Fruit fly (Drosophila melanogaster) whole organism, adult: Measurements from ENCODE around the gene CG12204.

ENCODE experiments used
- CG11617 ChIP-seq: fragments of 200-800 bp; sonication (Bioruptor generic); optimal IDR thresholded peaks from 2 replicates; lab custom pipeline; 2017; ENCODE audit warnings: mild to moderate bottlenecking, missing biosample characterization, missing genetic modification reagents, missing genetic modification characterization
- CG12768 ChIP-seq: fragments of 200-800 bp; sonication (Bioruptor generic); optimal IDR thresholded peaks from 2 replicates; lab custom pipeline; 2017; ENCODE audit warnings: missing biosample characterization, missing genetic modification characterization, mild to moderate bottlenecking, moderate library complexity, missing genetic modification reagents
- CG14711 ChIP-seq: fragments of 200-800 bp; sonication (Bioruptor generic); optimal IDR thresholded peaks from 2 replicates; lab custom pipeline; 2018; ENCODE audit warnings: missing biosample characterization, mild to moderate bottlenecking, missing genetic modification characterization, moderate library complexity
- CG1620 ChIP-seq: fragments of 200-800 bp; sonication (Bioruptor generic); optimal IDR thresholded peaks from 2 replicates; lab custom pipeline; 2016; ENCODE audit warnings: missing biosample characterization, missing genetic modification characterization
- CG33017 ChIP-seq: fragments of 200-800 bp; sonication (Bioruptor generic); optimal IDR thresholded peaks from 2 replicates; lab custom pipeline; 2018; ENCODE audit warnings: missing biosample characterization, mild to moderate bottlenecking, missing genetic modification characterization, moderate library complexity
- CG5204 ChIP-seq: fragments of 200-800 bp; sonication (Bioruptor generic); optimal IDR thresholded peaks from 2 replicates; lab custom pipeline; 2016; ENCODE audit warnings: missing biosample characterization, missing genetic modification characterization
- CG7045 ChIP-seq: fragments of 200-800 bp; sonication (Bioruptor generic); optimal IDR thresholded peaks from 2 replicates; lab custom pipeline; 2017; ENCODE audit warnings: missing biosample characterization, mild to moderate bottlenecking, missing genetic modification characterization
- CG7101 ChIP-seq: fragments of 200-800 bp; sonication (Bioruptor generic); optimal IDR thresholded peaks from 2 replicates; lab custom pipeline; 2018; ENCODE audit warnings: missing biosample characterization, mild to moderate bottlenecking, missing genetic modification characterization, moderate library complexity
- Clk ChIP-seq: fragments of 200-800 bp; sonication (Bioruptor generic); optimal IDR thresholded peaks from 2 replicates; lab custom pipeline; 2017; ENCODE audit warnings: missing biosample characterization, missing genetic modification characterization
- Crg-1 ChIP-seq: fragments of 200-800 bp; sonication (Bioruptor generic); optimal IDR thresholded peaks from 2 replicates; lab custom pipeline; 2016; ENCODE audit warnings: missing biosample characterization, missing genetic modification characterization
- Hr96 ChIP-seq: fragments of 200-800 bp; sonication (Bioruptor generic); optimal IDR thresholded peaks from 2 replicates; lab custom pipeline; 2016; ENCODE audit warnings: missing biosample characterization, missing genetic modification characterization
- Mnt ChIP-seq: fragments of 200-800 bp; sonication (Bioruptor generic); optimal IDR thresholded peaks from 2 replicates; lab custom pipeline; 2016; ENCODE audit warnings: missing biosample characterization, mild to moderate bottlenecking, missing genetic modification characterization
- bab1 ChIP-seq: fragments of 200-800 bp; sonication (Bioruptor generic); optimal IDR thresholded peaks from 3 replicates; lab custom pipeline; 2019; ENCODE audit warnings: missing biosample characterization, mild to moderate bottlenecking, missing genetic modification characterization, moderate library complexity
- cic ChIP-seq: fragments of 200-800 bp; sonication (Bioruptor generic); optimal IDR thresholded peaks from 2 replicates; lab custom pipeline; 2017; ENCODE audit warnings: missing biosample characterization, mild to moderate bottlenecking, missing genetic modification characterization, moderate library complexity
- cnc ChIP-seq, 2 experiments: fragments of >200 bp; optimal IDR thresholded peaks; 2 replicates each; lab custom pipeline; 2017
- kay ChIP-seq: fragments of 200-800 bp; sonication (Bioruptor generic); peaks from one replicate; lab custom pipeline; 2016; ENCODE audit warnings: missing biosample characterization, missing genetic modification characterization, borderline replicate concordance
- ovo ChIP-seq: fragments of 200-800 bp; sonication (Bioruptor generic); optimal IDR thresholded peaks from 2 replicates; lab custom pipeline; 2016; ENCODE audit warnings: missing biosample characterization, missing genetic modification characterization
- pad ChIP-seq: fragments of 200-800 bp; sonication (Bioruptor generic); optimal IDR thresholded peaks from 3 replicates; lab custom pipeline; 2017; ENCODE audit warnings: missing biosample characterization, missing genetic modification characterization, mild to moderate bottlenecking, moderate library complexity, missing genetic modification reagents
- tj ChIP-seq: fragments of 200-800 bp; sonication (Bioruptor generic); optimal IDR thresholded peaks from 3 replicates; lab custom pipeline; 2017; ENCODE audit warnings: missing biosample characterization, mild to moderate bottlenecking, missing genetic modification characterization, moderate library complexity
- toe ChIP-seq: fragments of 200-800 bp; sonication (Bioruptor generic); optimal IDR thresholded peaks from 2 replicates; lab custom pipeline; 2016; ENCODE audit warnings: missing biosample characterization, missing genetic modification characterization

Gene CG12204

DNA sequence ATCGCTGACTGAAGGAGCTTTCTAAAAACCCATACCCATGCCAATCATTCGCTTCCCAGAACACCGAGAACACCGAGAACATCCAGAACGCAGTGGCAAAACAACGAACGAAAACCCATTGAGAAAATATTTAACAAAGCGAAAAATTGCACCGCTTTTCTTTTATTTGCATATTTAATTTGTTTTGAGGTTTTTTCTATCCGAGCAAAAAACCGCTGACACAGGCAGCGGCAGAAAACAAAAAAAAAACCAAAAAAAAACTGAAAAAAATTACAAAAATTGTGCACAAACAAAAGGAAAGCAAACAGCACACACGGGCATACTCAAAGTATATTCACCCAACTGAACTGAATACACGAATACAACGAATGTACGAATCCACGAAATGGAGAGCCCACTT lies 32.6 kb downstream of the CG12204 start:
- no peak for TF ChIP-seq CG11617 (GFP tag; lab: Kevin White, UChicago)
- TF ChIP-seq tj (GFP tag; lab: Kevin White, UChicago), result peak; percentile 95
- TF ChIP-seq Crg-1 (GFP tag; lab: Kevin White, UChicago), result no peak

DNA sequence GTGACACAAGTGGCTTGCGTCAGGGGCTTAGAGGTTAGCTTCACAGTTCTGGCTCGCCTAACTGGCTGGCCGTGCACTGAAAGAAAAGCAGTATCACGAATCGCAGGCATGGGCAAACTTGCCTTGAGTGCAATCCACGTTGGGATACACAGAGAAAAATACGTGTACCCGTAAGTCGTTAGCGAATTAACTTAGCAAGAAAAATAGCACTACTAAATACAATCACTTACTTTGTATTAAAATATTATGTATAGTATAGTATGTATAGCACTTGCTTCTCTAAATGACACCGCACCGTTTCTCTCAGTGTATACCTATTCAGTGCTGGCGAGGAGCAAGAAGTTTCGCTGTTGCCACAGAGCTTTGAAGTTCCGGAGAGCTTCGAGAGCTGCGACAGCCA lies 41.1 kb downstream of the CG12204 start:
- TF ChIP-seq cic (GFP tag; lab: Kevin White, UChicago) (no peak), CG5204 (GFP tag; lab: Kevin White, UChicago) (no peak), tj (GFP tag; lab: Kevin White, UChicago) (no peak), CG12768 (no peak), kay (GFP tag; lab: Kevin White, UChicago) (no peak), ovo (no peak), Mnt (GFP tag; lab: Kevin White, UChicago) (no peak), CG11617 (GFP tag; lab: Kevin White, UChicago) (no peak), CG7045 (no peak), Crg-1 (GFP tag; lab: Kevin White, UChicago) (no peak), CG1620 (GFP tag; lab: Kevin White, UChicago) (no peak), CG33017 (tag; lab: Kevin White, UChicago) (no peak), Clk (no peak), bab1 (GFP tag; lab: Kevin White, UChicago) (no peak), pad (GFP tag; lab: Kevin White, UChicago) (no peak), CG7101 (tag; lab: Kevin White, UChicago) (no peak), CG14711 (tag; lab: Kevin White, UChicago) (no peak)

DNA sequence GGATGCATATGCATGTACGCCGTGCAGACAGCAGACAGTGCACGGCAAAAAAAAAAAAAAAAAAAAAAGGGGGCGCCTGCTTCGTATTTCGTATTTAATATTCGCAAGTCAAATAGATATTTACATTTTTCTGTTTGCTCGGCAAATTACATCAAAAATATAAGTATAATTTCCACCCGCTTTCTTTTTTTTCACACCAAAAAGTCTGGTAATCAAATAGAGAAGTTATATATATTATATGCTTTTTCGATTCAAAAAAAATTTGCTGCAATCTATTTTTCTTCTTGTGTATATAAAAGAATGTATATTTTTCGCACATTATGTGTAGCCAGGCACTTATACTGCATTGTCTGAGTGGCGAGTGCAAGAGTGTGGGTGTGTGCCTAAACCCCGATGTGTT lies 45.9 kb downstream of the CG12204 start:
- TF ChIP-seq kay (GFP tag; lab: Kevin White, UChicago) (no peak), Clk (no peak), CG11617 (GFP tag; lab: Kevin White, UChicago) (no peak), CG1620 (GFP tag; lab: Kevin White, UChicago) (no peak), CG7045 (no peak), CG7101 (tag; lab: Kevin White, UChicago) (no peak), cnc (optimal IDR thresholded peaks at IDR 0.05; lab: Kevin White, UChicago) (no peak), toe (GFP tag; lab: Kevin White, UChicago) (no peak), cic (GFP tag; lab: Kevin White, UChicago) (no peak), CG33017 (tag; lab: Kevin White, UChicago) (no peak), Hr96 (GFP tag; lab: Kevin White, UChicago) (no peak), CG5204 (GFP tag; lab: Kevin White, UChicago) (no peak), CG14711 (tag; lab: Kevin White, UChicago) (no peak), Mnt (GFP tag; lab: Kevin White, UChicago) (no peak)
